Worm (Caenorhabditis elegans) whole organism, L1 larva: ENCODE results near the gene Y38E10A.3.

Source experiments
- C16A3.4 ChIP-seq: fragments of 150-350 bp; optimal IDR thresholded peaks from 2 replicates; lab custom pipeline; 2014; ENCODE audit warnings: missing biosample characterization, missing genetic modification characterization
- C34B4.2 ChIP-seq: sonication (generic microtip); optimal IDR thresholded peaks from 2 replicates; lab custom pipeline; 2017; ENCODE audit warnings: mild to moderate bottlenecking, missing genetic modification characterization, missing compliant biosample characterization
- ceh-63 ChIP-seq: fragments of 200-800 bp; sonication (Bioruptor generic); optimal IDR thresholded peaks from 2 replicates; lab custom pipeline; 2018; ENCODE audit warnings: mild to moderate bottlenecking, missing genetic modification characterization, missing compliant biosample characterization
- ceh-82 ChIP-seq, 3 experiments: fragments of 150-350 bp in 1 of 3; sonication (generic microtip) in 2 of 3; optimal IDR thresholded peaks; 2 replicates each; lab custom pipeline; 2014 to 2017; ENCODE audit warnings: missing biosample characterization in 3 of 3, missing genetic modification characterization in 3 of 3
- ceh-88 ChIP-seq: fragments of 200-800 bp; sonication (Bioruptor generic); IDR thresholded peaks from 2 replicates; pipeline ENCODE4 v1.3.6; 2022; ENCODE audit warnings: missing genetic modification characterization, missing compliant biosample characterization
- dpl-1 ChIP-seq, 3 experiments: fragments of 150-350 bp in 2 of 3; sonication (generic microtip) in 1 of 3; optimal IDR thresholded peaks; 2 replicates each; lab custom pipeline; 2014 to 2017; ENCODE audit warnings: missing biosample characterization in 3 of 3, missing genetic modification characterization in 3 of 3, missing genetic modification reagents in 3 of 3
- efl-1 ChIP-seq, 4 experiments: fragments of 150-350 bp; optimal IDR thresholded peaks in 3 of 4; peaks in 1 of 4; 1 replicate in 1 of 4; 2 replicates in 3 of 4; lab custom pipeline; 2014; ENCODE audit warnings: missing biosample characterization in 2 of 4, missing genetic modification characterization in 2 of 4, missing genetic modification reagents in 2 of 4
- elt-2 ChIP-seq: sonication (generic microtip); optimal IDR thresholded peaks from 2 replicates; lab custom pipeline; 2016; ENCODE audit warnings: missing genetic modification characterization, mild to moderate bottlenecking, inconsistent platforms, missing compliant biosample characterization, missing genetic modification reagents
- elt-3 ChIP-seq, 6 experiments: fragments of 150-350 bp in 1 of 6; sonication (generic microtip); optimal IDR thresholded peaks; 2 replicates each; lab custom pipeline; 2017 to 2018; ENCODE audit warnings: missing biosample characterization in 6 of 6, missing genetic modification characterization in 6 of 6, inconsistent platforms in 1 of 6
- ets-5 ChIP-seq: fragments of 200-800 bp; sonication (Bioruptor generic); IDR thresholded peaks from 2 replicates; pipeline ENCODE4 v1.3.6; 2022; ENCODE audit warnings: missing genetic modification characterization, missing compliant biosample characterization
- fkh-4 ChIP-seq: sonication (generic microtip); optimal IDR thresholded peaks from 2 replicates; lab custom pipeline; 2016; ENCODE audit warnings: missing compliant biosample characterization, missing genetic modification characterization, borderline replicate concordance
- hpl-2 ChIP-seq: fragments of 150-350 bp; optimal IDR thresholded peaks from 2 replicates; lab custom pipeline; 2014; ENCODE audit warnings: missing biosample characterization, missing genetic modification reagents, missing genetic modification characterization
- jun-1 ChIP-seq: fragments of 150-350 bp; optimal IDR thresholded peaks from 2 replicates; lab custom pipeline; 2014; ENCODE audit warnings: missing biosample characterization, missing genetic modification reagents, missing genetic modification characterization
- lin-13 ChIP-seq: fragments of 150-350 bp; optimal IDR thresholded peaks from 2 replicates; lab custom pipeline; 2014; ENCODE audit warnings: missing biosample characterization, missing genetic modification reagents, missing genetic modification characterization
- lin-14 ChIP-seq: fragments of 200-800 bp; sonication (Bioruptor generic); optimal IDR thresholded peaks from 2 replicates; lab custom pipeline; 2018; ENCODE audit warnings: mild to moderate bottlenecking, missing genetic modification characterization, moderate library complexity, missing compliant biosample characterization
- lin-15B ChIP-seq: fragments of 150-350 bp; sonication (generic microtip); optimal IDR thresholded peaks from 3 replicates; lab custom pipeline; 2014; ENCODE audit warnings: missing biosample characterization, missing genetic modification characterization
- lin-35 ChIP-seq, 2 experiments: fragments of 150-350 bp; optimal IDR thresholded peaks; 2 replicates each; lab custom pipeline; 2014; ENCODE audit warnings: missing biosample characterization in 2 of 2, missing genetic modification characterization in 2 of 2, missing genetic modification reagents in 2 of 2
- lsy-2 ChIP-seq, 2 experiments: fragments of 150-350 bp; optimal IDR thresholded peaks; 2 replicates each; lab custom pipeline; 2014; ENCODE audit warnings: missing biosample characterization in 2 of 2, missing genetic modification characterization in 2 of 2
- mab-9 ChIP-seq: fragments of 200-800 bp; sonication (Bioruptor generic); IDR thresholded peaks from 2 replicates; pipeline ENCODE4 v1.3.6; 2022; ENCODE audit warnings: missing genetic modification reagents, missing genetic modification characterization, missing compliant biosample characterization
- mep-1 ChIP-seq: fragments of 150-350 bp; optimal IDR thresholded peaks from 2 replicates; lab custom pipeline; 2014; ENCODE audit warnings: missing biosample characterization, missing genetic modification characterization
- nhr-12 ChIP-seq: sonication (generic microtip); optimal IDR thresholded peaks from 2 replicates; lab custom pipeline; 2017; ENCODE audit warnings: missing biosample characterization, missing genetic modification characterization
- nhr-76 ChIP-seq: sonication (generic microtip); optimal IDR thresholded peaks from 2 replicates; lab custom pipeline; 2017; ENCODE audit warnings: missing biosample characterization, missing genetic modification characterization
- nhr-77 ChIP-seq: fragments of 150-350 bp; optimal IDR thresholded peaks from 2 replicates; lab custom pipeline; 2014; ENCODE audit warnings: missing biosample characterization, missing genetic modification characterization
- nhr-85 ChIP-seq: sonication (generic microtip); peaks from one replicate; lab custom pipeline; 2016; ENCODE audit warnings: missing genetic modification characterization, inconsistent platforms, missing compliant biosample characterization
- pag-3 ChIP-seq: sonication (generic microtip); optimal IDR thresholded peaks from 2 replicates; lab custom pipeline; 2017; ENCODE audit warnings: missing genetic modification characterization, mild to moderate bottlenecking, missing compliant biosample characterization, antibody characterized with exemption, borderline replicate concordance; ENCODE audit not compliant: insufficient read depth
- pax-3 ChIP-seq: fragments of 200-800 bp; sonication (Bioruptor generic); optimal IDR thresholded peaks from 2 replicates; lab custom pipeline; 2018; ENCODE audit warnings: mild to moderate bottlenecking, missing genetic modification characterization, moderate library complexity, missing compliant biosample characterization
- skn-1 ChIP-seq: fragments of 150-350 bp; optimal IDR thresholded peaks from 2 replicates; lab custom pipeline; 2014; ENCODE audit warnings: missing biosample characterization, missing genetic modification characterization
- snpc-4 ChIP-seq: fragments of 150-350 bp; optimal IDR thresholded peaks from 2 replicates; lab custom pipeline; 2014; ENCODE audit warnings: missing biosample characterization, missing genetic modification characterization
- snu-23 ChIP-seq: sonication (generic microtip); optimal IDR thresholded peaks from 2 replicates; lab custom pipeline; 2016; ENCODE audit warnings: missing genetic modification characterization, missing compliant biosample characterization
- tbx-2 ChIP-seq: sonication (generic microtip); optimal IDR thresholded peaks from 2 replicates; lab custom pipeline; 2016; ENCODE audit warnings: missing genetic modification characterization, missing compliant biosample characterization
- unc-130 ChIP-seq: fragments of 150-350 bp; optimal IDR thresholded peaks from 2 replicates; lab custom pipeline; 2017; ENCODE audit warnings: missing biosample characterization, missing genetic modification characterization, inconsistent platforms
- vab-15 ChIP-seq: sonication (generic microtip); optimal IDR thresholded peaks from 2 replicates; lab custom pipeline; 2017; ENCODE audit warnings: missing genotype, mild to moderate bottlenecking, missing genetic modification characterization, missing compliant biosample characterization
- ztf-4 ChIP-seq: fragments of 150-350 bp; optimal IDR thresholded peaks from 2 replicates; lab custom pipeline; 2014; ENCODE audit warnings: missing biosample characterization, missing genetic modification characterization

The Y38E10A.3 gene

ce11 chrII:12603667-12604621 lies 29.4 kb upstream of the Y38E10A.3 start, which contains the start of the genes ceh-100 and lips-15:
ceh-100 (minus strand) TSS chrII:12603680.
lips-15 (plus strand) TSS chrII:12604386.
- no peak for TF ChIP-seq nhr-77 (tag; lab: Kevin White, UChicago)
- TF ChIP-seq snu-23 (GFP tag; lab: Kevin White, UChicago), result peak; percentile 42
- peak; percentile 16 for TF ChIP-seq snpc-4
- TF ChIP-seq ceh-82 (tag; optimal IDR thresholded peaks at IDR 0.05; lab: Kevin White, UChicago), result peak in 1 of 3 experiments; percentile 10
- TF ChIP-seq ceh-63, result no peak
- no peak for TF ChIP-seq vab-15 (tag; lab: Kevin White, UChicago)
- peak; percentile 62 for TF ChIP-seq nhr-85 (tag; lab: Kevin White, UChicago)
- TF ChIP-seq lin-14 (GFP tag; lab: Kevin White, UChicago), result peak; percentile 46
- peak; percentile 13 to 70 (median 45) for TF ChIP-seq dpl-1 (GFP tag; optimal IDR thresholded peaks at IDR 0.05; lab: Kevin White, UChicago)
- TF ChIP-seq ceh-88 (GFP tag; lab: Robert Waterston, UW), result no peak
- TF ChIP-seq mep-1 (tag; lab: Kevin White, UChicago), result peak; percentile 33
- peak; percentile 76 for TF ChIP-seq lin-15B (tag; lab: Kevin White, UChicago)
- peak; percentile 5 for TF ChIP-seq lin-13 (GFP tag; lab: Kevin White, UChicago)
- TF ChIP-seq ets-5, result no peak
- peak; percentile 17 for TF ChIP-seq skn-1 (tag; lab: Kevin White, UChicago)
- peak; percentile 64 to 71 for TF ChIP-seq efl-1 (optimal IDR thresholded peaks at IDR 0.05; lab: Kevin White, UChicago)
- TF ChIP-seq efl-1 (GFP tag; optimal IDR thresholded peaks at IDR 0.05 in 1 of 2; lab: Kevin White, UChicago), result peak; percentile 74 to 94
- TF ChIP-seq lin-35 (GFP tag; optimal IDR thresholded peaks at IDR 0.05; lab: Kevin White, UChicago), result peak; percentile 8 to 65
- TF ChIP-seq tbx-2 (tag; lab: Kevin White, UChicago), result peak; percentile 8
- TF ChIP-seq lsy-2 (tag; optimal IDR thresholded peaks at IDR 0.05; lab: Kevin White, UChicago), result peak; percentile 22 to 23
- no peak for TF ChIP-seq pax-3 (tag; lab: Kevin White, UChicago)
- TF ChIP-seq pag-3 (tag; lab: Kevin White, UChicago), result no peak
- TF ChIP-seq unc-130, result no peak
- TF ChIP-seq elt-3 (tag; optimal IDR thresholded peaks at IDR 0.05; lab: Kevin White, UChicago), result peak in 1 of 6 experiments; percentile 16
- TF ChIP-seq C16A3.4 (tag; lab: Kevin White, UChicago), result peak; percentile 8

- no peak for TF ChIP-seq ztf-4
These were observed 6.4 kb upstream of the Y38E10A.3 start, which contains the start of gene clec-4 for ce11 chrII:12580952-12581351. clec-4 (minus strand) TSS chrII:12581113.

- TF ChIP-seq dpl-1 (GFP tag; optimal IDR thresholded peaks at IDR 0.05; lab: Kevin White, UChicago) (no peak), elt-2 (tag; lab: Kevin White, UChicago) (peak; percentile 72), C34B4.2 (tag; lab: Kevin White, UChicago) (no peak)
These were observed 3.2 kb upstream of the Y38E10A.3 start, which contains the start of gene clec-8 for ce11 chrII:12577754-12578153. clec-8 (minus strand) TSS chrII:12578061.

- TF ChIP-seq mab-9 (GFP tag; lab: Robert Waterston, UW), result no peak
- no peak for TF ChIP-seq jun-1
- TF ChIP-seq nhr-76 (tag; lab: Kevin White, UChicago), result no peak
- no peak for TF ChIP-seq fkh-4 (tag; lab: Kevin White, UChicago)
- TF ChIP-seq efl-1 (optimal IDR thresholded peaks at IDR 0.05; lab: Kevin White, UChicago), result no peak
- no peak for TF ChIP-seq efl-1 (GFP tag; optimal IDR thresholded peaks at IDR 0.05 in 1 of 2; lab: Kevin White, UChicago)
- no peak for TF ChIP-seq nhr-12 (tag; lab: Kevin White, UChicago)
- no peak for TF ChIP-seq tbx-2 (tag; lab: Kevin White, UChicago)
- no peak for TF ChIP-seq hpl-2 (GFP tag; lab: Kevin White, UChicago)
These were observed 1.0 kb downstream of the Y38E10A.3 start, which contains the start of gene Y38E10A.2 for ce11 chrII:12573541-12573940. Y38E10A.2 (minus strand) TSS chrII:12573641.
